Worm (Caenorhabditis elegans) whole organism, young adult: Measurements from ENCODE around the gene Y59C2A.1.

Source experiments
- B0336.3 ChIP-seq: fragments of 200-800 bp; sonication (Bioruptor generic); IDR thresholded peaks from 2 replicates; pipeline ENCODE4 v1.3.6; 2022; ENCODE audit warnings: missing genetic modification characterization, missing compliant biosample characterization
- C17E4.6 ChIP-seq: fragments of 200-800 bp; sonication (Bioruptor generic); IDR thresholded peaks from 2 replicates; pipeline ENCODE4 v1.3.6; 2022; ENCODE audit warnings: missing genetic modification reagents, missing genetic modification characterization, missing compliant biosample characterization
- F49E8.2 ChIP-seq: sonication (generic microtip); optimal IDR thresholded peaks from 3 replicates; lab custom pipeline; 2017; ENCODE audit warnings: missing genetic modification characterization, mild to moderate bottlenecking, missing compliant biosample characterization, antibody characterized with exemption, moderate library complexity; ENCODE audit not compliant: insufficient read depth
- ama-1 ChIP-seq, 3 experiments: fragments of 150-350 bp in 1 of 3; sonication (generic microtip) in 2 of 3; optimal IDR thresholded peaks; 2 replicates each; lab custom pipeline; 2014 to 2018; ENCODE audit warnings: missing biosample characterization in 2 of 3, missing genetic modification characterization in 2 of 3, missing genetic modification reagents in 2 of 3
- aptf-3 ChIP-seq: fragments of 200-800 bp; sonication (Bioruptor generic); IDR thresholded peaks from 2 replicates; pipeline ENCODE4 v1.3.6; 2022; ENCODE audit warnings: missing genetic modification characterization, missing compliant biosample characterization
- athp-1 ChIP-seq: sonication (generic microtip); optimal IDR thresholded peaks from 2 replicates; lab custom pipeline; 2017; ENCODE audit warnings: mild to moderate bottlenecking, missing genetic modification characterization, missing compliant biosample characterization
- let-526 ChIP-seq: fragments of 200-800 bp; sonication (Bioruptor generic); IDR thresholded peaks from 2 replicates; pipeline ENCODE4 v1.3.6; 2022; ENCODE audit warnings: missing genetic modification reagents, missing genetic modification characterization, missing compliant biosample characterization
- nfya-1 ChIP-seq: sonication (generic microtip); optimal IDR thresholded peaks from 2 replicates; lab custom pipeline; 2017; ENCODE audit warnings: antibody characterized with exemption, missing compliant biosample characterization, missing genetic modification characterization, borderline replicate concordance; ENCODE audit not compliant: insufficient read depth
- sea-2 ChIP-seq: fragments of 200-800 bp; sonication (Bioruptor generic); IDR thresholded peaks from 2 replicates; pipeline ENCODE4 v1.3.6; 2022; ENCODE audit warnings: missing genetic modification characterization, missing compliant biosample characterization
- snpc-4 ChIP-seq, 5 experiments: fragments of 150-350 bp in 1 of 5; sonication (generic microtip) in 4 of 5; optimal IDR thresholded peaks; 2 replicates each; lab custom pipeline; 2014 to 2018; ENCODE audit warnings: missing genetic modification characterization in 5 of 5, missing biosample characterization in 3 of 5, antibody characterized with exemption in 2 of 5, mild to moderate bottlenecking in 2 of 5, missing compliant biosample characterization in 2 of 5, missing genotype in 2 of 5, moderate library complexity in 2 of 5, missing genetic modification reagents in 1 of 5
- unc-130 ChIP-seq: sonication (generic microtip); optimal IDR thresholded peaks from 2 replicates; lab custom pipeline; 2016; ENCODE audit warnings: missing genetic modification reagents, missing genetic modification characterization, missing compliant biosample characterization

DNA sequence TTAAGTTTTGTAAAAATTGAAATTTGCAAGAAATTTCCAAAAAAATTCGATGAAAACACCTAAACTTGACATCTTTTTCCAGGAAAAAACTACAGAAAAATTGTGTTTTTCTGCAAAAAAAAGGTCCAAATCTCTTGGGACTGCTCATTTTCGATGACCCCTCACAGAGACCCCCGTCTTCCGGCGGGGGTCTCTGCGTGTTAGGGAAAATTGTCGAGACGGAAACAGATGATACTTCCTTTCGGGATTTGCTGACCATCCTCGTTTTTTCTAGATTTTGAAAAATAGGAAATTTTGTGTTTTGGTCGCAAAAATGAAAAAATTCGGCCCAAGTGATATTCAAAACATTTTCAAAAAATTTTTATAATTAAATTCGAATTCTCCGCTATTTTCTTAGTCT lies 16.5 kb upstream of the Y59C2A.1 start:
- TF ChIP-seq unc-130: no peak
- TF ChIP-seq F49E8.2 (tag; lab: Kevin White, UChicago): no peak
- no peak for TF ChIP-seq snpc-4 (GFP tag; optimal IDR thresholded peaks at IDR 0.05; lab: Kevin White, UChicago)
- no peak for TF ChIP-seq snpc-4 (tag; optimal IDR thresholded peaks at IDR 0.05; lab: Kevin White, UChicago)
- no peak for TF ChIP-seq let-526
- no peak for TF ChIP-seq C17E4.6 (GFP tag; lab: Robert Waterston, UW)
- TF ChIP-seq nfya-1: no peak
- no peak for TF ChIP-seq ama-1 (optimal IDR thresholded peaks at IDR 0.05; lab: Kevin White, UChicago)
- TF ChIP-seq ama-1 (GFP tag; optimal IDR thresholded peaks at IDR 0.05; lab: Kevin White, UChicago): no peak
- TF ChIP-seq athp-1 (tag; lab: Kevin White, UChicago): no peak
- no peak for TF ChIP-seq sea-2
- no peak for TF ChIP-seq B0336.3 (GFP tag; lab: Robert Waterston, UW)
- no peak for TF ChIP-seq aptf-3 (GFP tag; lab: Robert Waterston, UW)
